Fruit fly (Drosophila melanogaster) S2 (cell line): ENCODE measurements around the gene mahe.

Source experiments
- CG8478 ChIP-seq: fragments of >200 bp; optimal IDR thresholded peaks from 2 replicates; lab custom pipeline; 2018
- CTCF ChIP-seq, 2 experiments: fragments of >200 bp; optimal IDR thresholded peaks; 2 replicates each; lab custom pipeline; 2018

DNA sequence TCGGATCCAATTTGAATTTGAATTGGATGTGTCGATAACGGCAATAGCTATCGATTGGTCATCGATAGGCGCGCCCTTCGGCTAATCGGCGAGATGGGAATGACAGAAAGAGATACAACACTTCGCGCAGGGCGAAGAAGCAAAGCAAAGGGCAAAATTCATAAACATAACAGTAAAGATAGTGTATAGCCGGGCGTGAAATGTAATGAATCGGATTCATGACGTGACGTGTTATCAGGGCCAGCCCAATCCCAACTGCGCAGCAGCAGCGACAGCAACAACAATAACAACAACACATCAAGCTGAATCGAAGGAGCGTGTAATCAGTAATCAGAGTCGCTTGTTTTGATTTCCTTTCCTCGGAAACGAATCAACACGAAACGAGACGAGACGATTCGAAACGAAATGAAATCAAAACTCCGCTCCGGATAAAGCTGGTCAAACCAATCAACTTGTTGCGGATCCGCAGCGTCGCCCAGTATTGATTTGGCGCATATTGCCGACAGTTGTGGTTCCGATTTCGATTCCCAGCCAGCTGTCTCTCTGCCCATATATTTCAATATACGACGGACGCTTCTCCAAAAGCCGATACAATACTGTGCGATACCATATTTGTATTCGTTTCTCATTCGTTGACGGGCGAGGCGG is 19.1 kb downstream of the mahe start, which contains the start of gene snz:
- no peak for TF ChIP-seq CG8478 (lab: Kevin White, UChicago)
- no peak for TF ChIP-seq CTCF (optimal IDR thresholded peaks at IDR 0.05; lab: Kevin White, UChicago)
